Worm (Caenorhabditis elegans): ENCODE measurements around the gene mrps-25.

Gene mrps-25

DNA sequence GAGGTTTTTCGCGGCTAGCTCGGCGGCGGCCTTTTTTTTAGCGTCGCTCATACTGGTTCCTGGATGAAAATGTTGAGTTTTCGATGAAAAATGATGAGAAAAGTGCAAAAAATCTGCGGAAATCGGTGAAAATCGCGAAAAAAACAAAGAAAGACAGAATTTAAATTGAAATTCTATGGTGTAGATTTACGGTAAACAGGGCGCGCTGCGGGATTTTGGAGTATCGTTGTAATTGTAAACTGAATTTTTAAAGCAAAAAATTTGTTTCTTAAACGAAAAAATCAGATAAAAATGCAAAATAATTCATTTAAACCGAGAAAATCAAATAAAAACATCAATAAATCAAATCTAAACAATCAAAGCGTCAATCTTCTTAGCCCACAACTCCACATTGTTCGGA, 2.0 kb upstream of the mrps-25 start, which contains the start of gene dcap-1:
Gene dcap-1, minus strand, starts transcription at position 59 of the 400 bp plus-strand sequence.
- TF ChIP-seq lim-7 (GFP tag; IDR thresholded peaks at IDR 0.05) (no peak), zfp-2 (tag; optimal IDR thresholded peaks at IDR 0.05) (no peak), unc-130 (GFP tag; optimal IDR thresholded peaks at IDR 0.05) (no peak), dpl-1 (GFP tag; optimal IDR thresholded peaks at IDR 0.05) (peak; percentile 30), vab-7 (GFP tag; IDR thresholded peaks at IDR 0.05) (no peak), fkh-10 (GFP tag; optimal IDR thresholded peaks at IDR 0.05) (no peak), mes-2 (tag; optimal IDR thresholded peaks at IDR 0.05; ENCODE audit: poor library complexity, severe bottlenecking) (peak; percentile 42), F37D6.2 (tag; optimal IDR thresholded peaks at IDR 0.05) (no peak), mep-1 (tag; optimal IDR thresholded peaks at IDR 0.05) (peak; percentile 18), nhr-41 (GFP tag; IDR thresholded peaks at IDR 0.05) (no peak), R02D3.7 (tag; optimal IDR thresholded peaks at IDR 0.05) (peak; percentile 77), nhr-77 (tag; optimal IDR thresholded peaks at IDR 0.05) (no peak), nhr-11 (tag; optimal IDR thresholded peaks at IDR 0.05) (no peak), T20F7.1 (GFP tag; optimal IDR thresholded peaks at IDR 0.05) (peak; percentile 96), ZK337.2 (GFP tag; IDR thresholded peaks at IDR 0.05) (no peak), Y48G9A.11 (GFP tag; IDR thresholded peaks at IDR 0.05) (peak; percentile 99), lsy-2 (tag; optimal IDR thresholded peaks at IDR 0.05) (peak in 1 of 2 experiments; percentile 50), daf-16 (GFP tag; optimal IDR thresholded peaks at IDR 0.05) (no peak), daf-16 (tag; optimal IDR thresholded peaks at IDR 0.05) (peak; percentile 23), dmd-6 (GFP tag; IDR thresholded peaks at IDR 0.05) (no peak), lin-38 (GFP tag; IDR thresholded peaks at IDR 0.05) (peak; percentile 27; the same call in 1 of the 2 replicates), zip-2 (tag; optimal IDR thresholded peaks at IDR 0.05) (no peak), aha-1 (tag) (peak; percentile 23), Y5F2A.4 (GFP tag; optimal IDR thresholded peaks at IDR 0.05) (no peak), nhr-102 (tag; optimal IDR thresholded peaks at IDR 0.05) (no peak)

DNA sequence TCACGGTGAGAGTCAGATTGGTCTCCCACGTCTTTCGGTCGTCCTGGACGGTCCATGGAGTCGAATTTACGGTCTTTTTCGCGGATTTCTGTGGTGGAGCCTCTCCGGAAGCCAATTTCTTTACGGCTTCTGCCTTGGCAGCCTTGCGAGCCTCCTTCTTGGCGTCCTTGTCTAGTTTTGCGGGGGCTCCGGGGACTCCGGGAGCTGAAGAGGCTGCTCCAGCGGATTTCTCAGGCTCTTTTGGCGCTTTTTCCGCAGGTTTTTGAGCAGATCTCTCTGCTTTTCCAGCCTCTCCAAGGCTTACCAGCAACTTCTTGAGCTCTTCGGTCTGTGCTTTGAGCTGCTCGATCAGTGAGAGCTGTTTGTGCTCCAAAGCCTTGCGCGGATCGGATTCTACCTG, 958 bp upstream of the mrps-25 start:
- no peak for TF ChIP-seq madf-5 (GFP tag; IDR thresholded peaks at IDR 0.05)
- no peak for TF ChIP-seq attf-4 (tag; optimal IDR thresholded peaks at IDR 0.05)
- TF ChIP-seq lin-1 (GFP tag; IDR thresholded peaks at IDR 0.05): no peak
- TF ChIP-seq aha-1 (tag): peak; percentile 8
- TF ChIP-seq set-16 (GFP tag; IDR thresholded peaks at IDR 0.05): peak; percentile 90

DNA sequence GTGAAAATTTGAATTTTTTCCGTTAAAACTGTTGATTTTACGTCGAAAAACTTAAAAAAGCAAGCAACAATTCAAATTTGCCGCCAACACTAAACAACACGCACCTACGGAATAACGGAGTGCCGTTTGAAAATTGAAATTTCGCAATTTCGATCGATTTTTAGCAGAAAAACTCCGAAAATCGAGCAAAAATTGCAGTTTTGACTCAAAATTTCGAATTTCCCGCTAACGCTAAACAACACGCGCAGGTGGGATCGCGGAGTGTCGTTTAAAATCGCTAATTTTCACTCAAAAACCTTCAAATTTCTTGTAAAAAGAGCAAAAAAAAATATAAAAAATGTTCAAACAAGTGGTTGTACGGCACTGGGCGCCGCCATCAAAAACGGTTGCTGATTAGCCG, 1.8 kb downstream of the mrps-25 start:
- no peak for TF ChIP-seq saeg-2 (GFP tag; IDR thresholded peaks at IDR 0.05)
- TF ChIP-seq ces-1 (GFP tag; optimal IDR thresholded peaks at IDR 0.05): no peak
- no peak for TF ChIP-seq fos-1 (tag; optimal IDR thresholded peaks at IDR 0.05)
- no peak for TF ChIP-seq zag-1 (tag; optimal IDR thresholded peaks at IDR 0.05)
- TF ChIP-seq ctbp-1 (GFP tag; IDR thresholded peaks at IDR 0.05): no peak
- TF ChIP-seq Y48G9A.11 (GFP tag; IDR thresholded peaks at IDR 0.05): peak; percentile 90
- no peak for TF ChIP-seq lin-15B (tag; optimal IDR thresholded peaks at IDR 0.05)
- no peak for TF ChIP-seq nhr-25 (tag; optimal IDR thresholded peaks at IDR 0.05; ENCODE audit: borderline replicate concordance, insufficient read depth)
- no peak for TF ChIP-seq tag-97 (GFP tag; IDR thresholded peaks at IDR 0.05)
- no peak for TF ChIP-seq T26A8.4 (GFP tag; IDR thresholded peaks at IDR 0.05)
- TF ChIP-seq lin-29 (GFP tag; IDR thresholded peaks at IDR 0.05): no peak
- TF ChIP-seq T20F7.1 (GFP tag; optimal IDR thresholded peaks at IDR 0.05): no peak
- no peak for TF ChIP-seq ceh-32 (tag; optimal IDR thresholded peaks at IDR 0.05; ENCODE audit: poor library complexity)
- TF ChIP-seq daf-16 (GFP tag; optimal IDR thresholded peaks at IDR 0.05): no peak
- peak; percentile 7 for TF ChIP-seq daf-16 (tag; optimal IDR thresholded peaks at IDR 0.05)
- TF ChIP-seq tra-1 (GFP tag; IDR thresholded peaks at IDR 0.05): no peak
- TF ChIP-seq sdz-12 (GFP tag; optimal IDR thresholded peaks at IDR 0.05): no peak
- no peak for TF ChIP-seq mxl-2 (GFP tag; conservative IDR thresholded peaks at IDR 0.05)
